Worm (Caenorhabditis elegans) whole organism, midembryonic: ENCODE measurements around the gene C35A5.4.

Experiments
- T22C8.4 ChIP-seq: fragments of 200-800 bp; sonication (Bioruptor generic); IDR thresholded peaks from 2 replicates; pipeline ENCODE4 v1.3.6; 2022; ENCODE audit warnings: missing genetic modification characterization, missing compliant biosample characterization
- cog-1 ChIP-seq: sonication (generic microtip); optimal IDR thresholded peaks from 2 replicates; lab custom pipeline; 2016; ENCODE audit warnings: missing genetic modification characterization, missing compliant biosample characterization
- klf-2 ChIP-seq: fragments of 200-800 bp; sonication (Bioruptor generic); conservative IDR thresholded peaks from 2 replicates; pipeline ENCODE4 v1.3.6; 2022; ENCODE audit warnings: missing genetic modification reagents, missing genetic modification characterization, missing compliant biosample characterization
- med-1 ChIP-seq: sonication (generic microtip); optimal IDR thresholded peaks from 2 replicates; lab custom pipeline; 2017; ENCODE audit warnings: missing genetic modification characterization, mild to moderate bottlenecking, missing compliant biosample characterization, antibody characterized with exemption, missing genetic modification reagents; ENCODE audit not compliant: insufficient read depth
- tab-1 ChIP-seq: fragments of 200-800 bp; sonication (Bioruptor generic); IDR thresholded peaks from 2 replicates; pipeline ENCODE4 v1.3.6; 2022; ENCODE audit warnings: missing genetic modification characterization, missing compliant biosample characterization
- ztf-23 ChIP-seq: fragments of 200-800 bp; sonication (Bioruptor generic); IDR thresholded peaks from 2 replicates; pipeline ENCODE4 v1.3.6; 2022; ENCODE audit warnings: missing genetic modification reagents, missing genetic modification characterization, missing compliant biosample characterization

ce11 chrV:10505553-10505952, 8.7 kb downstream of the C35A5.4 start, which contains the start of gene C35A5.5:
- TF ChIP-seq tab-1: no peak
- no peak for TF ChIP-seq T22C8.4 (GFP tag; lab: Robert Waterston, UW)
- no peak for TF ChIP-seq klf-2 (GFP tag; lab: Robert Waterston, UW)
- TF ChIP-seq cog-1: no peak
- no peak for TF ChIP-seq med-1 (GFP tag; lab: Kevin White, UChicago)
- no peak for TF ChIP-seq ztf-23
